Fruit fly (Drosophila melanogaster): ENCODE results near the gene CG44002.

CG44002 gene

DNA sequence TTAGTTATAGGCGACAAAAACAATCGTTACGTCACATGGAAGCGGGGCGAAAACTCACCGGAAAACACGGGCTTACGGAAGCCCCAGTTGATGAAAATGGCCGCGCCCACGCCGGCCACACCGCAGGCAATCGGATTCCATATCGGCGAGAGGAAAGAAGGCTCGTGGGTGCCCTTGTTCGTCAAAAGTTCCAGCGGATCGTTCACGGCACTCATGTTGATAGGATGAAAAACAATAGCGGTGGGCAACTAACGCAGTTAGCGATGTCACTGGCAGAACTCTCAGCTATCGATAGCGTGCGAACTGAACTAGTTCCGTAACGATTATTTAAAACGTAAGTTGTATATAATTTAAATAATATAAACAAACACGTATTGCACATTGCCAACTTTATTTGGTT is 25.4 kb downstream of the CG44002 start, which contains the start of gene ND-B14.5B (continued):
- TF ChIP-seq CG7963 (GFP tag; IDR thresholded peaks at IDR 0.05; ENCODE audit: partially characterized antibody) (0 out of 3 replicates have a peak, but pooled peaks have one; percentile 41), bbx (GFP tag; IDR thresholded peaks at IDR 0.05; ENCODE audit: partially characterized antibody) (peak; percentile 82), CG31441 (GFP tag; IDR thresholded peaks at IDR 0.05) (no peak), Sry-δ (GFP tag; optimal IDR thresholded peaks at IDR 0.05) (peak; percentile 88), CG2712 (tag; optimal IDR thresholded peaks at IDR 0.05) (peak; percentile 17), CG11247 (GFP tag; IDR thresholded peaks at IDR 0.05) (no peak), tap (tag; optimal IDR thresholded peaks at IDR 0.05) (no peak), dysf (GFP tag; IDR thresholded peaks at IDR 0.05) (no peak), CG12236 (GFP tag; optimal IDR thresholded peaks at IDR 0.05) (no peak), org-1 (GFP tag; optimal IDR thresholded peaks at IDR 0.05) (no peak), trem (tag; optimal IDR thresholded peaks at IDR 0.05) (peak; percentile 13), zfh1 (GFP tag; IDR thresholded peaks at IDR 0.05) (0 out of 3 replicates have a peak, but pooled peaks have one; percentile 6), inv (GFP tag; IDR thresholded peaks at IDR 0.05; ENCODE audit: partially characterized antibody) (peak; percentile 60; the same call in 1 of the 2 replicates), Side (GFP tag; optimal IDR thresholded peaks at IDR 0.05) (no peak), sna (GFP tag; IDR thresholded peaks at IDR 0.05; ENCODE audit: partially characterized antibody) (peak; percentile 36), amos (GFP tag; IDR thresholded peaks at IDR 0.05; ENCODE audit: partially characterized antibody) (peak; percentile 81), nmo (GFP tag; optimal IDR thresholded peaks at IDR 0.05) (peak; percentile 4), CG13287 (GFP tag; IDR thresholded peaks at IDR 0.05; ENCODE audit: partially characterized antibody) (peak; percentile 82), H2.0 (GFP tag; IDR thresholded peaks at IDR 0.05) (no peak), vnd (GFP tag; IDR thresholded peaks at IDR 0.05; ENCODE audit: partially characterized antibody) (peak; percentile 63), unc-4 (GFP tag; IDR thresholded peaks at IDR 0.05; ENCODE audit: partially characterized antibody) (peak; percentile 75), ind (GFP tag; optimal IDR thresholded peaks at IDR 0.05) (no peak), tup (GFP tag; optimal IDR thresholded peaks at IDR 0.05) (no peak), Rx (GFP tag; IDR thresholded peaks at IDR 0.05) (no peak), pros (GFP tag; optimal IDR thresholded peaks at IDR 0.05) (no peak), CG34224 (GFP tag; IDR thresholded peaks at IDR 0.05; ENCODE audit: partially characterized antibody) (peak; percentile 72), CG10209 (GFP tag; optimal IDR thresholded peaks at IDR 0.05) (no peak), Lpt (GFP tag; optimal IDR thresholded peaks at IDR 0.05) (no peak), Med (GFP tag) (peak; percentile 5), MBD-R2 (GFP tag; IDR thresholded peaks at IDR 0.05) (peak; percentile 41; the same call in 1 of the 2 replicates), CG15514 (GFP tag; optimal IDR thresholded peaks at IDR 0.05) (peak; percentile 99), row (GFP tag; IDR thresholded peaks at IDR 0.05) (peak; percentile 44; the same call in 1 of the 3 replicates), cas (GFP tag; IDR thresholded peaks at IDR 0.05) (no peak), Myb (GFP tag; optimal IDR thresholded peaks at IDR 0.05) (peak; percentile 90), pzg (GFP tag; optimal IDR thresholded peaks at IDR 0.05) (peak; percentile 59), hbn (GFP tag; IDR thresholded peaks at IDR 0.05; ENCODE audit: partially characterized antibody) (peak; percentile 62), Dp (GFP tag; optimal IDR thresholded peaks at IDR 0.05) (peak; percentile 50), tna (GFP tag; IDR thresholded peaks at IDR 0.05; ENCODE audit: partially characterized antibody) (peak; percentile 46), CG16813 (GFP tag; IDR thresholded peaks at IDR 0.05; ENCODE audit: partially characterized antibody) (peak; percentile 71), CG8290 (GFP tag; optimal IDR thresholded peaks at IDR 0.05) (no peak), CG8290 (tag; optimal IDR thresholded peaks at IDR 0.05) (peak in 1 of 2 experiments; percentile 1), nerfin-2 (GFP tag; IDR thresholded peaks at IDR 0.05; ENCODE audit: partially characterized antibody) (peak; percentile 49; the same call in 1 of the 2 replicates), stwl (tag; optimal IDR thresholded peaks at IDR 0.05) (peak; percentile 40), Fer1 (GFP tag; optimal IDR thresholded peaks at IDR 0.05) (no peak), BEAF-32 (GFP tag; optimal IDR thresholded peaks at IDR 0.05) (peak; percentile 79), cato (GFP tag; optimal IDR thresholded peaks at IDR 0.05; ENCODE audit: borderline replicate concordance) (no peak), CG14860 (GFP tag; IDR thresholded peaks at IDR 0.05; ENCODE audit: partially characterized antibody) (peak; percentile 61), CHES-1-like (GFP tag; optimal IDR thresholded peaks at IDR 0.05) (no peak), HLH4C (GFP tag; IDR thresholded peaks at IDR 0.05; ENCODE audit: partially characterized antibody) (peak; percentile 63; the same call in 2 of the 3 replicates)
